Worm (Caenorhabditis elegans): ENCODE results near the gene cisd-3.2.

- TF ChIP-seq pha-4 (tag; optimal IDR thresholded peaks at IDR 0.05), result no peak
- no peak for TF ChIP-seq zag-1 (tag; optimal IDR thresholded peaks at IDR 0.05)
- TF ChIP-seq ztf-4 (tag; optimal IDR thresholded peaks at IDR 0.05), result no peak
- no peak for TF ChIP-seq nhr-23 (tag; optimal IDR thresholded peaks at IDR 0.05)
- TF ChIP-seq elt-2 (tag; optimal IDR thresholded peaks at IDR 0.05), result no peak
- TF ChIP-seq mml-1 (tag; optimal IDR thresholded peaks at IDR 0.05), result no peak
- no peak for TF ChIP-seq snpc-4 (tag; optimal IDR thresholded peaks at IDR 0.05)
- TF ChIP-seq nhr-12 (tag; optimal IDR thresholded peaks at IDR 0.05), result no peak
These were observed 22.4 kb upstream of the cisd-3.2 start, which contains the start of gene tmem-120 for ce11 chrIII:1517893-1518292.
